Worm (Caenorhabditis elegans) whole organism, L2 larva: ENCODE measurements around the gene F35D11.3.

ENCODE experiments used
- ama-1 ChIP-seq: fragments of 150-350 bp; optimal IDR thresholded peaks from 2 replicates; lab custom pipeline; 2018; ENCODE audit warnings: inconsistent platforms
- blmp-1 ChIP-seq: sonication (generic microtip); optimal IDR thresholded peaks from 2 replicates; lab custom pipeline; 2017; ENCODE audit warnings: missing genetic modification characterization, mild to moderate bottlenecking, missing compliant biosample characterization, antibody characterized with exemption, moderate library complexity; ENCODE audit not compliant: insufficient read depth
- ceh-16 ChIP-seq: fragments of 150-350 bp; optimal IDR thresholded peaks from 2 replicates; lab custom pipeline; 2014; ENCODE audit warnings: missing biosample characterization, missing genetic modification characterization
- dmd-4 ChIP-seq: sonication (generic microtip); optimal IDR thresholded peaks from 2 replicates; lab custom pipeline; 2017; ENCODE audit warnings: missing biosample characterization, missing genetic modification characterization
- fos-1 ChIP-seq: fragments of 150-350 bp; optimal IDR thresholded peaks from 2 replicates; lab custom pipeline; 2014; ENCODE audit warnings: missing biosample characterization, missing genetic modification characterization
- mab-5 ChIP-seq: fragments of 150-350 bp; optimal IDR thresholded peaks from 2 replicates; lab custom pipeline; 2014; ENCODE audit warnings: missing biosample characterization, missing genetic modification characterization
- nhr-237 ChIP-seq: fragments of 150-350 bp; optimal IDR thresholded peaks from 2 replicates; lab custom pipeline; 2014; ENCODE audit warnings: missing biosample characterization, missing genetic modification characterization
- unc-62 ChIP-seq: fragments of 150-350 bp; optimal IDR thresholded peaks from 2 replicates; lab custom pipeline; 2014; ENCODE audit warnings: missing biosample characterization, missing genetic modification reagents, missing genetic modification characterization
- ztf-11 ChIP-seq: sonication (generic microtip); optimal IDR thresholded peaks from 2 replicates; lab custom pipeline; 2017; ENCODE audit warnings: missing biosample characterization, missing genetic modification characterization
- ztf-4 ChIP-seq: fragments of 150-350 bp; optimal IDR thresholded peaks from 2 replicates; lab custom pipeline; 2014; ENCODE audit warnings: missing biosample characterization, missing genetic modification characterization

DNA sequence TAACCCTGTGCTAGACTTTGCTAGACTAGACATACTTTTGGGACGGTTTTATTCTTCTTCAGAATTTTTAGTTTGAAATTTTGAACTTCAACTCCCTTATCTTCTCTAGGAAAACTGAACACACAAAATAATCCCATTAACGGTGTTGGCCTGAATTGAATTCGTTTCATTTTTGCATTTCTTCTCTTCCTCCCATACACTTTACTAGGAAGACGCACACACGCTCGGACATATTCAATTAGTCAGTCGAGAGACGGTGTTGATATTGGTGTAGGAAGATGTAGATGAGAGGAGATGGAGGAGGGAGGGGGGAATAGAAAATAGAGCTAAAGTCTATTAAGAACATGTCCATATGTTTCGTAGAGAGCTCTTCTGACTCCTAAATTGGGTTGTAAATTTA lies 33.5 kb upstream of the F35D11.3 start:
- no peak for TF ChIP-seq fos-1
- no peak for TF ChIP-seq blmp-1 (tag; lab: Kevin White, UChicago)
- no peak for TF ChIP-seq nhr-237
- no peak for TF ChIP-seq dmd-4 (tag; lab: Kevin White, UChicago)
- no peak for TF ChIP-seq ceh-16 (tag; lab: Kevin White, UChicago)
- no peak for TF ChIP-seq ztf-11 (tag; lab: Kevin White, UChicago)
- no peak for TF ChIP-seq mab-5 (tag; lab: Kevin White, UChicago)
- no peak for TF ChIP-seq ama-1 (lab: Kevin White, UChicago)
- no peak for TF ChIP-seq ztf-4 (tag; lab: Kevin White, UChicago)
- no peak for TF ChIP-seq unc-62
